Worm (Caenorhabditis elegans): Measurements from ENCODE around the gene set-12.

- TF ChIP-seq lin-15B (tag; optimal IDR thresholded peaks at IDR 0.05), result no peak
- TF ChIP-seq ztf-11 (tag; optimal IDR thresholded peaks at IDR 0.05), result no peak
- no peak for TF ChIP-seq zag-1 (tag; optimal IDR thresholded peaks at IDR 0.05)
- no peak for TF ChIP-seq nhr-237 (tag; optimal IDR thresholded peaks at IDR 0.05)
- no peak for TF ChIP-seq nhr-11 (tag; optimal IDR thresholded peaks at IDR 0.05)
- no peak for TF ChIP-seq nhr-43 (tag; optimal IDR thresholded peaks at IDR 0.05; ENCODE audit: poor library complexity, severe bottlenecking)
Measured at ce11 chrX:7707031-7707430, 29.0 kb downstream of the set-12 start, which contains the start of gene kvs-1.

Measured in whole organism, L3 larva.